Fruit fly (Drosophila melanogaster) whole organism, wandering third instar larva: ENCODE measurements around the gene CG31157.

Experiments used
- CG9705 ChIP-seq: fragments of 200-800 bp; sonication (Bioruptor generic); optimal IDR thresholded peaks from 2 replicates; lab custom pipeline; 2018; ENCODE audit warnings: missing biosample characterization, mild to moderate bottlenecking, missing genetic modification characterization
- CrebA ChIP-seq: fragments of 200-800 bp; sonication (Bioruptor generic); optimal IDR thresholded peaks from 2 replicates; lab custom pipeline; 2016; ENCODE audit warnings: missing biosample characterization, mild to moderate bottlenecking, missing genetic modification characterization, borderline replicate concordance
- Dfd ChIP-seq: fragments of >200 bp; optimal IDR thresholded peaks from 2 replicates; lab custom pipeline; 2017; ENCODE audit warnings: missing biosample characterization, missing genetic modification characterization
- GATAd ChIP-seq: sonication (Bioruptor generic); optimal IDR thresholded peaks from 2 replicates; lab custom pipeline; 2016; ENCODE audit warnings: missing biosample characterization, missing genetic modification characterization
- HLH106 ChIP-seq: fragments of 200-800 bp; optimal IDR thresholded peaks from 3 replicates; lab custom pipeline; 2019; ENCODE audit warnings: missing biosample characterization, mild to moderate bottlenecking, missing genetic modification characterization, moderate library complexity
- dl ChIP-seq, 2 experiments: fragments of 175-275, 200-275 bp in 1 of 2; fragments of 200-275 bp in 1 of 2; sonication (Bioruptor generic); optimal IDR thresholded peaks; lab custom pipeline; 2018; ENCODE audit warnings: mild to moderate bottlenecking in 2 of 2, missing biosample characterization in 2 of 2, missing genetic modification characterization in 2 of 2, moderate library complexity in 2 of 2; ENCODE audit not compliant: partially characterized antibody in 2 of 2, insufficient read depth in 1 of 2
- lola ChIP-seq: fragments of >200 bp; optimal IDR thresholded peaks from 2 replicates; lab custom pipeline; 2017; ENCODE audit warnings: missing biosample characterization, missing genetic modification characterization
- pan ChIP-seq: fragments of >200 bp; optimal IDR thresholded peaks from 2 replicates; lab custom pipeline; 2017
- psq ChIP-seq: fragments of 200-800 bp; sonication (Bioruptor generic); optimal IDR thresholded peaks from 3 replicates; lab custom pipeline; 2017; ENCODE audit warnings: missing biosample characterization, mild to moderate bottlenecking, missing genetic modification characterization, moderate library complexity
- sage ChIP-seq: fragments of 200-800 bp; sonication (Bioruptor generic); optimal IDR thresholded peaks from 2 replicates; lab custom pipeline; 2016; ENCODE audit warnings: missing biosample characterization, mild to moderate bottlenecking, missing genetic modification characterization

DNA sequence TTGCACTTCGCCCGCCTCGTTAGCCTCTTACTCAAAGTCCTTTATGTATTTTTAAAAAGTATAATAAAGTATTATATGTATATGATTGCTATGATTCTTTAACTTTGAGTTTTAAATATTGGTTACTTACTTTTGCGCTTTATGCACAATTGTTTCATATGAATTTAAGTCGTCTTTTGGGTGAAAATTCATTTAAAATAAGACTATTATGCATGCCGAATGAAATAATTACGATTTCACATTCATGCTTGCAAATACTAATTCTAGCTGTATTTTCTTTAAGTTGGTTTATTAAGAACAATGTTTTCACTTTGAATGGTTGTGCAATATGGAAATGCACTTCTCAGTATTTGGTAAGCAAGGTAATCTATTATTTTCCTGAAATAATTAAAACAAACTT, 38.4 kb downstream of the CG31157 start, which contains the start of gene CG43063:
- TF ChIP-seq psq (GFP tag; lab: Kevin White, UChicago) (no peak), lola (no peak), CG9705 (GFP tag; lab: Kevin White, UChicago) (no peak), dl (GFP tag; optimal IDR thresholded peaks at IDR 0.05; lab: Kevin White, UChicago; ENCODE audit: insufficient read depth in 1 of 2, partially characterized antibody in 2 of 2) (no peak), Dfd (GFP tag; lab: Kevin White, UChicago) (no peak), CrebA (GFP tag; lab: Kevin White, UChicago) (no peak), GATAd (no peak), sage (GFP tag; lab: Kevin White, UChicago) (no peak), pan (lab: Kevin White, UChicago) (no peak), HLH106 (tag; lab: Kevin White, UChicago) (no peak)
